Worm (Caenorhabditis elegans) whole organism, L1 larva: ENCODE data around the gene H17B01.2.

Experiments
- C04F5.9 ChIP-seq: sonication (generic microtip); optimal IDR thresholded peaks from 2 replicates; lab custom pipeline; 2016; ENCODE audit warnings: missing genetic modification characterization, missing compliant biosample characterization
- C16A3.4 ChIP-seq: fragments of 150-350 bp; optimal IDR thresholded peaks from 2 replicates; lab custom pipeline; 2014; ENCODE audit warnings: missing biosample characterization, missing genetic modification characterization
- C34B4.2 ChIP-seq: sonication (generic microtip); optimal IDR thresholded peaks from 2 replicates; lab custom pipeline; 2017; ENCODE audit warnings: mild to moderate bottlenecking, missing genetic modification characterization, missing compliant biosample characterization
- F16B12.6 ChIP-seq: fragments of 150-350 bp; optimal IDR thresholded peaks from 2 replicates; lab custom pipeline; 2014; ENCODE audit warnings: missing biosample characterization, missing genetic modification characterization
- aly-2 ChIP-seq: fragments of 150-350 bp; optimal IDR thresholded peaks from 2 replicates; lab custom pipeline; 2014; ENCODE audit warnings: missing biosample characterization, missing genetic modification characterization
- ama-1 ChIP-seq: fragments of 150-350 bp; optimal IDR thresholded peaks from 2 replicates; lab custom pipeline; 2014
- blmp-1 ChIP-seq: fragments of 150-350 bp; optimal IDR thresholded peaks from 2 replicates; lab custom pipeline; 2014; ENCODE audit warnings: missing biosample characterization, missing genetic modification characterization
- ceh-82 ChIP-seq, 3 experiments: fragments of 150-350 bp in 1 of 3; sonication (generic microtip) in 2 of 3; optimal IDR thresholded peaks; 2 replicates each; lab custom pipeline; 2014 to 2017; ENCODE audit warnings: missing biosample characterization in 3 of 3, missing genetic modification characterization in 3 of 3
- dsc-1 ChIP-seq: sonication (generic microtip); optimal IDR thresholded peaks from 2 replicates; lab custom pipeline; 2016; ENCODE audit warnings: mild to moderate bottlenecking, missing genetic modification characterization, missing compliant biosample characterization
- efl-1 ChIP-seq, 4 experiments: fragments of 150-350 bp; optimal IDR thresholded peaks in 3 of 4; peaks in 1 of 4; 1 replicate in 1 of 4; 2 replicates in 3 of 4; lab custom pipeline; 2014; ENCODE audit warnings: missing biosample characterization in 2 of 4, missing genetic modification characterization in 2 of 4, missing genetic modification reagents in 2 of 4
- efl-3 ChIP-seq: fragments of 200-800 bp; sonication (Bioruptor generic); optimal IDR thresholded peaks from 2 replicates; lab custom pipeline; 2018; ENCODE audit warnings: mild to moderate bottlenecking, missing genetic modification characterization, missing compliant biosample characterization
- egl-13 ChIP-seq: sonication (generic microtip); optimal IDR thresholded peaks from 2 replicates; lab custom pipeline; 2016; ENCODE audit warnings: missing genotype, missing genetic modification reagents, missing genetic modification characterization, missing compliant biosample characterization
- elt-2 ChIP-seq: sonication (generic microtip); optimal IDR thresholded peaks from 2 replicates; lab custom pipeline; 2016; ENCODE audit warnings: missing genetic modification characterization, mild to moderate bottlenecking, inconsistent platforms, missing compliant biosample characterization, missing genetic modification reagents
- fkh-8 ChIP-seq: sonication (generic microtip); optimal IDR thresholded peaks from 2 replicates; lab custom pipeline; 2016; ENCODE audit warnings: mild to moderate bottlenecking, missing genetic modification characterization, missing compliant biosample characterization
- fos-1 ChIP-seq: fragments of 150-350 bp; optimal IDR thresholded peaks from 2 replicates; lab custom pipeline; 2014; ENCODE audit warnings: missing biosample characterization, missing genetic modification characterization
- hlh-4 ChIP-seq: sonication (generic microtip); optimal IDR thresholded peaks from 2 replicates; lab custom pipeline; 2016; ENCODE audit warnings: mild to moderate bottlenecking, missing genetic modification characterization, missing compliant biosample characterization
- hpl-2 ChIP-seq: fragments of 150-350 bp; optimal IDR thresholded peaks from 2 replicates; lab custom pipeline; 2014; ENCODE audit warnings: missing biosample characterization, missing genetic modification reagents, missing genetic modification characterization
- irx-1 ChIP-seq: sonication (generic microtip); optimal IDR thresholded peaks from 2 replicates; lab custom pipeline; 2016; ENCODE audit warnings: missing genetic modification characterization, missing compliant biosample characterization
- isw-1 ChIP-seq: fragments of 200-800 bp; sonication (Bioruptor generic); IDR thresholded peaks from 2 replicates; pipeline ENCODE4 v1.3.6; 2022; ENCODE audit warnings: missing genetic modification characterization, missing compliant biosample characterization
- lin-13 ChIP-seq: fragments of 150-350 bp; optimal IDR thresholded peaks from 2 replicates; lab custom pipeline; 2014; ENCODE audit warnings: missing biosample characterization, missing genetic modification reagents, missing genetic modification characterization
- lin-14 ChIP-seq: fragments of 200-800 bp; sonication (Bioruptor generic); optimal IDR thresholded peaks from 2 replicates; lab custom pipeline; 2018; ENCODE audit warnings: mild to moderate bottlenecking, missing genetic modification characterization, moderate library complexity, missing compliant biosample characterization
- lin-35 ChIP-seq, 2 experiments: fragments of 150-350 bp; optimal IDR thresholded peaks; 2 replicates each; lab custom pipeline; 2014; ENCODE audit warnings: missing biosample characterization in 2 of 2, missing genetic modification characterization in 2 of 2, missing genetic modification reagents in 2 of 2
- nhr-12 ChIP-seq: sonication (generic microtip); optimal IDR thresholded peaks from 2 replicates; lab custom pipeline; 2017; ENCODE audit warnings: missing biosample characterization, missing genetic modification characterization
- nhr-19 ChIP-seq: fragments of 200-800 bp; sonication (Bioruptor generic); conservative IDR thresholded peaks from 2 replicates; pipeline ENCODE4 v1.3.6; 2022; ENCODE audit warnings: missing genetic modification characterization, missing compliant biosample characterization
- nhr-47 ChIP-seq: sonication (generic microtip); optimal IDR thresholded peaks from 2 replicates; lab custom pipeline; 2016; ENCODE audit warnings: mild to moderate bottlenecking, missing genetic modification characterization, moderate library complexity, missing compliant biosample characterization
- nhr-71 ChIP-seq: sonication (generic microtip); optimal IDR thresholded peaks from 2 replicates; lab custom pipeline; 2016; ENCODE audit warnings: mild to moderate bottlenecking, missing genetic modification characterization, moderate library complexity, missing compliant biosample characterization
- nhr-84 ChIP-seq: sonication (generic microtip); optimal IDR thresholded peaks from 2 replicates; lab custom pipeline; 2017; ENCODE audit warnings: missing biosample characterization, missing genetic modification characterization
- nhr-90 ChIP-seq: sonication (generic microtip); optimal IDR thresholded peaks from 2 replicates; lab custom pipeline; 2016; ENCODE audit warnings: mild to moderate bottlenecking, missing genetic modification characterization, missing compliant biosample characterization; ENCODE audit not compliant: poor library complexity
- pag-3 ChIP-seq: sonication (generic microtip); optimal IDR thresholded peaks from 2 replicates; lab custom pipeline; 2017; ENCODE audit warnings: missing genetic modification characterization, mild to moderate bottlenecking, missing compliant biosample characterization, antibody characterized with exemption, borderline replicate concordance; ENCODE audit not compliant: insufficient read depth
- snu-23 ChIP-seq: sonication (generic microtip); optimal IDR thresholded peaks from 2 replicates; lab custom pipeline; 2016; ENCODE audit warnings: missing genetic modification characterization, missing compliant biosample characterization
- sptf-1 ChIP-seq: fragments of 150-350 bp; optimal IDR thresholded peaks from 2 replicates; lab custom pipeline; 2014; ENCODE audit warnings: missing biosample characterization, missing genetic modification characterization
- swsn-7 ChIP-seq: sonication (generic microtip); optimal IDR thresholded peaks from 2 replicates; lab custom pipeline; 2016; ENCODE audit warnings: missing genetic modification characterization, missing compliant biosample characterization
- tlp-1 ChIP-seq: fragments of 150-350 bp; optimal IDR thresholded peaks from 2 replicates; lab custom pipeline; 2014; ENCODE audit warnings: missing biosample characterization, missing genetic modification characterization
- unc-130 ChIP-seq: fragments of 150-350 bp; optimal IDR thresholded peaks from 2 replicates; lab custom pipeline; 2017; ENCODE audit warnings: missing biosample characterization, missing genetic modification characterization, inconsistent platforms
- unc-62 ChIP-seq: fragments of 150-350 bp; optimal IDR thresholded peaks from 2 replicates; lab custom pipeline; 2014; ENCODE audit warnings: missing biosample characterization, missing genetic modification reagents, missing genetic modification characterization
- unc-86 ChIP-seq: sonication (generic microtip); optimal IDR thresholded peaks from 2 replicates; lab custom pipeline; 2016; ENCODE audit warnings: missing genetic modification characterization, missing compliant biosample characterization
- unc-98 ChIP-seq: fragments of 200-800 bp; sonication (Bioruptor generic); IDR thresholded peaks from 2 replicates; pipeline ENCODE4 v1.3.6; 2022; ENCODE audit warnings: missing genetic modification characterization, missing compliant biosample characterization
- xbp-1 ChIP-seq: sonication (generic microtip); optimal IDR thresholded peaks from 2 replicates; lab custom pipeline; 2016; ENCODE audit warnings: missing genetic modification characterization, missing compliant biosample characterization
- ztf-4 ChIP-seq: fragments of 150-350 bp; optimal IDR thresholded peaks from 2 replicates; lab custom pipeline; 2014; ENCODE audit warnings: missing biosample characterization, missing genetic modification characterization

Gene H17B01.2

ce11 chrII:1474807-1475206 is 4.4 kb downstream of the H17B01.2 start:
- TF ChIP-seq unc-130 (tag; lab: Kevin White, UChicago) (no peak), efl-1 (optimal IDR thresholded peaks at IDR 0.05; lab: Kevin White, UChicago) (no peak), efl-1 (GFP tag; optimal IDR thresholded peaks at IDR 0.05 in 1 of 2; lab: Kevin White, UChicago) (peak in 1 of 2 experiments; percentile 4)

ce11 chrII:1475328-1475727 is 5.0 kb downstream of the H17B01.2 start:
- peak; percentile 66 for TF ChIP-seq elt-2 (tag; lab: Kevin White, UChicago)
- peak; percentile 22 for TF ChIP-seq fkh-8 (tag; lab: Kevin White, UChicago)
- no peak for TF ChIP-seq ztf-4 (tag; lab: Kevin White, UChicago)
- TF ChIP-seq ceh-82 (tag; optimal IDR thresholded peaks at IDR 0.05; lab: Kevin White, UChicago), result no peak
- TF ChIP-seq, all 84 proteins: peak for 2

ce11 chrII:1476016-1476415 is 5.7 kb downstream of the H17B01.2 start:
- TF ChIP-seq C16A3.4 (tag; lab: Kevin White, UChicago), result no peak
- TF ChIP-seq swsn-7 (tag; lab: Kevin White, UChicago), result no peak
- no peak for TF ChIP-seq tlp-1 (tag; lab: Kevin White, UChicago)
- no peak for TF ChIP-seq sptf-1 (tag; lab: Kevin White, UChicago)
- no peak for TF ChIP-seq hpl-2 (GFP tag; lab: Kevin White, UChicago)
- TF ChIP-seq unc-86 (tag; lab: Kevin White, UChicago), result no peak
- TF ChIP-seq irx-1 (tag; lab: Kevin White, UChicago), result no peak
- TF ChIP-seq egl-13 (tag; lab: Kevin White, UChicago), result no peak
- no peak for TF ChIP-seq fkh-8 (tag; lab: Kevin White, UChicago)
- TF ChIP-seq ceh-82 (tag; optimal IDR thresholded peaks at IDR 0.05; lab: Kevin White, UChicago), result no peak
- no peak for TF ChIP-seq C34B4.2 (tag; lab: Kevin White, UChicago)
- TF ChIP-seq F16B12.6 (tag; lab: Kevin White, UChicago), result no peak
- no peak for TF ChIP-seq lin-35 (GFP tag; optimal IDR thresholded peaks at IDR 0.05; lab: Kevin White, UChicago)

- no peak for TF ChIP-seq ama-1 (lab: Kevin White, UChicago)
- no peak for TF ChIP-seq aly-2
- no peak for TF ChIP-seq xbp-1 (tag; lab: Kevin White, UChicago)
- TF ChIP-seq nhr-90, result no peak
- no peak for TF ChIP-seq C04F5.9 (tag; lab: Kevin White, UChicago)
- TF ChIP-seq C34B4.2 (tag; lab: Kevin White, UChicago), result no peak
- no peak for TF ChIP-seq pag-3 (tag; lab: Kevin White, UChicago)
- no peak for TF ChIP-seq fos-1
- TF ChIP-seq unc-86 (tag; lab: Kevin White, UChicago), result no peak
- TF ChIP-seq ztf-4 (tag; lab: Kevin White, UChicago), result no peak
Observed at ce11 chrII:1477295-1477694, 6.9 kb downstream of the H17B01.2 start.

- TF ChIP-seq efl-1 (optimal IDR thresholded peaks at IDR 0.05; lab: Kevin White, UChicago), result no peak
- peak in 1 of 2 experiments; percentile 60 for TF ChIP-seq efl-1 (GFP tag; optimal IDR thresholded peaks at IDR 0.05 in 1 of 2; lab: Kevin White, UChicago)
- TF ChIP-seq nhr-71, result no peak
Observed at ce11 chrII:1477975-1478374, 7.6 kb downstream of the H17B01.2 start.

ce11 chrII:1478522-1478921 is 8.2 kb downstream of the H17B01.2 start:
- TF ChIP-seq blmp-1 (tag; lab: Kevin White, UChicago), result no peak
- no peak for TF ChIP-seq irx-1 (tag; lab: Kevin White, UChicago)
- TF ChIP-seq nhr-19 (GFP tag; lab: Robert Waterston, UW), result no peak
- no peak for TF ChIP-seq ceh-82 (tag; optimal IDR thresholded peaks at IDR 0.05; lab: Kevin White, UChicago)
- no peak for TF ChIP-seq unc-98 (GFP tag; lab: Robert Waterston, UW)
- peak; percentile 20 for TF ChIP-seq dsc-1
- TF ChIP-seq efl-1 (optimal IDR thresholded peaks at IDR 0.05; lab: Kevin White, UChicago), result no peak
- TF ChIP-seq efl-1 (GFP tag; optimal IDR thresholded peaks at IDR 0.05 in 1 of 2; lab: Kevin White, UChicago), result peak in 1 of 2 experiments; percentile 61

ce11 chrII:1481660-1482059 is 11.3 kb downstream of the H17B01.2 start:
- TF ChIP-seq lin-14, result no peak
- no peak for TF ChIP-seq C04F5.9 (tag; lab: Kevin White, UChicago)
- no peak for TF ChIP-seq lin-13 (GFP tag; lab: Kevin White, UChicago)
- TF ChIP-seq ztf-4 (tag; lab: Kevin White, UChicago), result no peak
- TF ChIP-seq nhr-12 (tag; lab: Kevin White, UChicago), result no peak
- no peak for TF ChIP-seq hlh-4 (tag; lab: Kevin White, UChicago)
- no peak for TF ChIP-seq nhr-47 (tag; lab: Kevin White, UChicago)
- TF ChIP-seq nhr-84 (tag; lab: Kevin White, UChicago), result no peak
- no peak for TF ChIP-seq hpl-2 (GFP tag; lab: Kevin White, UChicago)
- TF ChIP-seq C34B4.2 (tag; lab: Kevin White, UChicago), result no peak
- TF ChIP-seq snu-23, result no peak
- TF ChIP-seq irx-1 (tag; lab: Kevin White, UChicago), result no peak
- TF ChIP-seq unc-62 (GFP tag; lab: Kevin White, UChicago), result no peak
- TF ChIP-seq efl-3 (GFP tag; lab: Kevin White, UChicago), result no peak
- no peak for TF ChIP-seq isw-1 (GFP tag; lab: Robert Waterston, UW)
- no peak for TF ChIP-seq nhr-71
